Worm (Caenorhabditis elegans) whole organism, early embryonic: ENCODE measurements around the gene lmtr-5.

Experiments used
- ceh-13 ChIP-seq: fragments of 200-800 bp; sonication (Bioruptor generic); optimal IDR thresholded peaks from 2 replicates; lab custom pipeline; 2018; ENCODE audit warnings: mild to moderate bottlenecking, missing genetic modification characterization, missing compliant biosample characterization
- tbx-11 ChIP-seq: fragments of 200-800 bp; sonication (Bioruptor generic); IDR thresholded peaks from 2 replicates; pipeline ENCODE4 v1.3.6; 2022; ENCODE audit warnings: missing genetic modification characterization, missing compliant biosample characterization

ce11 chrIII:3176775-3177174 lies 6.7 kb upstream of the lmtr-5 start:
- TF ChIP-seq tbx-11 (GFP tag; lab: Robert Waterston, UW), result no peak
- TF ChIP-seq ceh-13 (GFP tag; lab: Kevin White, UChicago), result no peak
